Fruit fly (Drosophila melanogaster) whole organism, embryonic: ENCODE measurements around the gene Sfp26Ad.

Experiments
- Bteb2 ChIP-seq: fragments of 200-800 bp; sonication (Bioruptor generic); optimal IDR thresholded peaks from 2 replicates; lab custom pipeline; 2016; ENCODE audit warnings: missing biosample characterization, missing genetic modification characterization
- CG10366 ChIP-seq: fragments of 200-800 bp; sonication (Bioruptor generic); IDR thresholded peaks from 2 replicates; pipeline ENCODE4 v1.3.6; 2022; ENCODE audit warnings: missing biosample characterization, missing genetic modification characterization
- CG11398 ChIP-seq: fragments of 200-800 bp; sonication (Bioruptor generic); optimal IDR thresholded peaks from 2 replicates; lab custom pipeline; 2016; ENCODE audit warnings: missing biosample characterization, missing genetic modification characterization
- CG12155 ChIP-seq: fragments of 200-800 bp; sonication (Bioruptor generic); optimal IDR thresholded peaks from 3 replicates; lab custom pipeline; 2016; ENCODE audit warnings: missing biosample characterization, missing genetic modification characterization
- CG13296 ChIP-seq: fragments of 200-800 bp; sonication (Bioruptor generic); optimal IDR thresholded peaks from 3 replicates; lab custom pipeline; 2018; ENCODE audit warnings: missing biosample characterization, mild to moderate bottlenecking, missing genetic modification characterization
- CG15269 ChIP-seq: fragments of 200-800 bp; sonication (Bioruptor generic); optimal IDR thresholded peaks from 2 replicates; lab custom pipeline; 2018; ENCODE audit warnings: missing biosample characterization, mild to moderate bottlenecking, missing genetic modification characterization, moderate library complexity
- CG16779 ChIP-seq: fragments of 200-800 bp; sonication (Bioruptor generic); IDR thresholded peaks from 2 replicates; pipeline ENCODE4 v1.3.6; 2022; ENCODE audit warnings: missing biosample characterization, missing genetic modification characterization
- CG17385 ChIP-seq: fragments of 200-800 bp; sonication (Bioruptor generic); optimal IDR thresholded peaks from 3 replicates; lab custom pipeline; 2018; ENCODE audit warnings: missing biosample characterization, mild to moderate bottlenecking, missing genetic modification characterization
- CG2199 ChIP-seq: fragments of 200-800 bp; sonication (Bioruptor generic); IDR thresholded peaks from 3 replicates; pipeline ENCODE4 v1.3.6; 2022; ENCODE audit warnings: missing biosample characterization, missing genetic modification characterization
- CG2202 ChIP-seq: fragments of 200-800 bp; sonication (Bioruptor generic); optimal IDR thresholded peaks from 2 replicates; lab custom pipeline; 2018; ENCODE audit warnings: missing biosample characterization, mild to moderate bottlenecking, missing genetic modification characterization
- CG3163 ChIP-seq: fragments of 200-800 bp; sonication (Bioruptor generic); optimal IDR thresholded peaks from 3 replicates; lab custom pipeline; 2016; ENCODE audit warnings: missing biosample characterization, missing genetic modification characterization
- CG4424 ChIP-seq: fragments of 200-800 bp; sonication (Bioruptor generic); optimal IDR thresholded peaks from 3 replicates; lab custom pipeline; 2016; ENCODE audit warnings: missing biosample characterization, missing genetic modification characterization
- CG7372 ChIP-seq: fragments of 200-800 bp; sonication (Bioruptor generic); IDR thresholded peaks from 2 replicates; pipeline ENCODE4 v1.3.6; 2022; ENCODE audit warnings: missing biosample characterization, missing genetic modification characterization
- CG7839 ChIP-seq: fragments of 200-800 bp; sonication (Bioruptor generic); optimal IDR thresholded peaks from 3 replicates; lab custom pipeline; 2018; ENCODE audit warnings: missing biosample characterization, mild to moderate bottlenecking, missing genetic modification characterization, moderate library complexity
- CG8281 ChIP-seq: fragments of 200-800 bp; sonication (Bioruptor generic); optimal IDR thresholded peaks from 2 replicates; lab custom pipeline; 2018; ENCODE audit warnings: missing biosample characterization, mild to moderate bottlenecking, missing genetic modification characterization, moderate library complexity
- Chrac-16 ChIP-seq: fragments of 200-800 bp; sonication (Bioruptor generic); optimal IDR thresholded peaks from 3 replicates; lab custom pipeline; 2016; ENCODE audit warnings: missing biosample characterization, missing genetic modification characterization
- CoRest ChIP-seq: fragments of 200-800 bp; sonication (Bioruptor generic); optimal IDR thresholded peaks from 3 replicates; lab custom pipeline; 2018; ENCODE audit warnings: missing biosample characterization, mild to moderate bottlenecking, missing genetic modification characterization, moderate library complexity
- CrebB ChIP-seq: fragments of 200-800 bp; sonication (Bioruptor generic); optimal IDR thresholded peaks from 3 replicates; lab custom pipeline; 2018; ENCODE audit warnings: missing biosample characterization, mild to moderate bottlenecking, missing genetic modification characterization
- Dll ChIP-seq: fragments of 200-800 bp; sonication (Bioruptor generic); IDR thresholded peaks from 4 replicates; pipeline ENCODE4 v1.3.6; 2022; ENCODE audit warnings: missing biosample characterization, missing genetic modification characterization; ENCODE audit not compliant: partially characterized antibody
- GATAe ChIP-seq: fragments of 200-800 bp; sonication (Bioruptor generic); conservative IDR thresholded peaks from 2 replicates; pipeline ENCODE4 v1.3.6; 2022; ENCODE audit warnings: missing biosample characterization, missing genetic modification characterization
- HLHmδ ChIP-seq: fragments of 200-800 bp; sonication (Bioruptor generic); optimal IDR thresholded peaks from 2 replicates; lab custom pipeline; 2018; ENCODE audit warnings: missing biosample characterization, mild to moderate bottlenecking, missing genetic modification characterization, moderate library complexity
- HmgD ChIP-seq: fragments of 200-800 bp; sonication (Bioruptor generic); optimal IDR thresholded peaks from 3 replicates; lab custom pipeline; 2016; ENCODE audit warnings: missing biosample characterization, missing genetic modification characterization
- Hmx ChIP-seq: fragments of 200-800 bp; sonication (Bioruptor generic); optimal IDR thresholded peaks from 2 replicates; lab custom pipeline; 2016; ENCODE audit warnings: missing biosample characterization, missing genetic modification characterization
- Jarid2 ChIP-seq: fragments of 200-800 bp; sonication (Bioruptor generic); optimal IDR thresholded peaks from 3 replicates; lab custom pipeline; 2017; ENCODE audit warnings: mild to moderate bottlenecking, missing biosample characterization, missing genetic modification reagents, missing genetic modification characterization
- Neu2 ChIP-seq: fragments of 200-800 bp; sonication (Bioruptor generic); optimal IDR thresholded peaks from 3 replicates; lab custom pipeline; 2016; ENCODE audit warnings: missing biosample characterization, missing genetic modification characterization, borderline replicate concordance
- YL-1 ChIP-seq: fragments of 200-800 bp; sonication (Bioruptor generic); optimal IDR thresholded peaks from 3 replicates; lab custom pipeline; 2017; ENCODE audit warnings: missing biosample characterization, mild to moderate bottlenecking, missing genetic modification characterization
- kay ChIP-seq: fragments of 200-800 bp; sonication (Bioruptor generic); optimal IDR thresholded peaks from 2 replicates; lab custom pipeline; 2016; ENCODE audit warnings: missing biosample characterization, missing genetic modification characterization
- lmd ChIP-seq: fragments of 200-800 bp; sonication (Bioruptor generic); IDR thresholded peaks from 2 replicates; pipeline ENCODE4 v1.3.6; 2022; ENCODE audit warnings: missing biosample characterization, missing genetic modification characterization
- lola ChIP-seq, 3 experiments: fragments of >200 bp in 2 of 3; fragments of 200-800 bp in 1 of 3; sonication (Bioruptor generic) in 1 of 3; optimal IDR thresholded peaks; 2 replicates each; lab custom pipeline; 2017 to 2019; ENCODE audit warnings: missing biosample characterization in 3 of 3, missing genetic modification characterization in 3 of 3, mild to moderate bottlenecking in 1 of 3, moderate library complexity in 1 of 3
- nau ChIP-seq: fragments of 200-800 bp; sonication (Bioruptor generic); optimal IDR thresholded peaks from 3 replicates; lab custom pipeline; 2017; ENCODE audit warnings: missing biosample characterization, mild to moderate bottlenecking, missing genetic modification characterization, missing genetic modification reagents
- nmo ChIP-seq: fragments of 200-800 bp; sonication (Bioruptor generic); optimal IDR thresholded peaks from 2 replicates; lab custom pipeline; 2018; ENCODE audit warnings: missing biosample characterization, mild to moderate bottlenecking, missing genetic modification characterization, moderate library complexity
- org-1 ChIP-seq: fragments of 200-800 bp; sonication (Bioruptor generic); optimal IDR thresholded peaks from 2 replicates; lab custom pipeline; 2017; ENCODE audit warnings: missing biosample characterization, missing genetic modification characterization
- pzg ChIP-seq: fragments of 200-800 bp; sonication (Bioruptor generic); optimal IDR thresholded peaks from 3 replicates; lab custom pipeline; 2018; ENCODE audit warnings: missing biosample characterization, mild to moderate bottlenecking, missing genetic modification characterization, moderate library complexity
- run ChIP-seq: fragments of 200-800 bp; sonication (Bioruptor generic); optimal IDR thresholded peaks from 3 replicates; lab custom pipeline; 2018; ENCODE audit warnings: missing biosample characterization, mild to moderate bottlenecking, missing genetic modification characterization
- sna ChIP-seq: fragments of 200-800 bp; sonication (Bioruptor generic); IDR thresholded peaks from 2 replicates; pipeline ENCODE4 v1.3.6; 2022; ENCODE audit warnings: missing biosample characterization, missing genetic modification characterization; ENCODE audit not compliant: partially characterized antibody
- so ChIP-seq: fragments of 200-800 bp; sonication (Bioruptor generic); IDR thresholded peaks from 3 replicates; pipeline ENCODE4 v1.3.6; 2022; ENCODE audit warnings: missing biosample characterization, missing genetic modification characterization
- toy ChIP-seq: fragments of 200-800 bp; sonication (Bioruptor generic); IDR thresholded peaks from 2 replicates; pipeline ENCODE4 v1.3.6; 2022; ENCODE audit warnings: missing biosample characterization, missing genetic modification characterization
- trem ChIP-seq: fragments of 200-800 bp; optimal IDR thresholded peaks from 3 replicates; lab custom pipeline; 2019; ENCODE audit warnings: missing biosample characterization, mild to moderate bottlenecking, missing genetic modification characterization, moderate library complexity
- vfl ChIP-seq: fragments of 200-800 bp; sonication (Bioruptor generic); optimal IDR thresholded peaks from 2 replicates; lab custom pipeline; 2016; ENCODE audit warnings: missing biosample characterization, missing genetic modification characterization
- zf30C ChIP-seq: fragments of 200-800 bp; sonication (Bioruptor generic); optimal IDR thresholded peaks from 3 replicates; lab custom pipeline; 2018; ENCODE audit warnings: missing biosample characterization, mild to moderate bottlenecking, missing genetic modification characterization

Sfp26Ad gene

dm6 chr2L:5981433-5982333 is 38.6 kb upstream of the Sfp26Ad start, which contains the start of gene eIF4A (continued):
- no peak for TF ChIP-seq Chrac-16
- TF ChIP-seq GATAe (GFP tag; lab: Robert Waterston, UW) = no peak
- no peak for TF ChIP-seq sna (GFP tag; lab: Robert Waterston, UW)
- peak; percentile 16 for TF ChIP-seq org-1 (GFP tag; lab: Kevin White, UChicago)
- no peak for TF ChIP-seq CG4424 (GFP tag; lab: Kevin White, UChicago)
- TF ChIP-seq zf30C (GFP tag; lab: Kevin White, UChicago) = no peak
- no peak for TF ChIP-seq CG16779 (GFP tag; lab: Robert Waterston, UW)
- no peak for TF ChIP-seq vfl
- no peak for TF ChIP-seq run (tag; lab: Kevin White, UChicago)
- no peak for TF ChIP-seq nau (GFP tag; lab: Kevin White, UChicago)
- peak; percentile 36 for TF ChIP-seq HmgD (GFP tag; lab: Kevin White, UChicago)
- no peak for TF ChIP-seq CG12155 (GFP tag; lab: Kevin White, UChicago)
- TF ChIP-seq CG7839 (tag; lab: Kevin White, UChicago) = no peak
- TF ChIP-seq Jarid2 (GFP tag; lab: Kevin White, UChicago) = peak; percentile 1
- TF ChIP-seq CG13296 (GFP tag; lab: Kevin White, UChicago) = peak; percentile 58
- TF ChIP-seq CG2199 (GFP tag; lab: Robert Waterston, UW) = no peak
- TF ChIP-seq CG8281 (tag; lab: Kevin White, UChicago) = no peak
- TF ChIP-seq Hmx (GFP tag; lab: Kevin White, UChicago) = no peak
- TF ChIP-seq Neu2 (GFP tag; lab: Kevin White, UChicago) = no peak
- TF ChIP-seq HLHmδ (GFP tag; lab: Kevin White, UChicago) = peak; percentile 6
- no peak for TF ChIP-seq CG3163 (GFP tag; lab: Kevin White, UChicago)
- no peak for TF ChIP-seq CG15269 (tag; lab: Kevin White, UChicago)
- peak; percentile 53 for TF ChIP-seq CoRest
- no peak for TF ChIP-seq so (GFP tag; lab: Robert Waterston, UW)
- no peak for TF ChIP-seq CrebB (tag; lab: Kevin White, UChicago)
- no peak for TF ChIP-seq Bteb2
- peak; percentile 65 for TF ChIP-seq nmo
- TF ChIP-seq CG10366 = no peak
- TF ChIP-seq CG2202 (tag; lab: Kevin White, UChicago) = no peak
- peak; percentile 16 for TF ChIP-seq CG17385 (GFP tag; lab: Kevin White, UChicago)
- no peak for TF ChIP-seq kay
- TF ChIP-seq lola (GFP tag; optimal IDR thresholded peaks at IDR 0.05; lab: Kevin White, UChicago) = peak in 1 of 3 experiments; percentile 29
- TF ChIP-seq pzg (GFP tag; lab: Kevin White, UChicago) = peak; percentile 71
- no peak for TF ChIP-seq CG7372 (GFP tag; lab: Robert Waterston, UW)
- peak; percentile 57 for TF ChIP-seq trem (tag; lab: Kevin White, UChicago)
- TF ChIP-seq CG11398 = no peak
- no peak for TF ChIP-seq lmd (GFP tag; lab: Robert Waterston, UW)
- no peak for TF ChIP-seq toy
- peak; percentile 24 for TF ChIP-seq YL-1
- TF ChIP-seq Dll (GFP tag; lab: Robert Waterston, UW) = no peak
